Fruit fly (Drosophila melanogaster) whole organism: ENCODE measurements around the gene noc.

Source experiments
- CG8478 ChIP-seq: fragments of >200 bp; optimal IDR thresholded peaks from 2 replicates; lab custom pipeline; 2018; ENCODE audit warnings: inconsistent platforms
- Dll ChIP-seq: fragments of >200 bp; optimal IDR thresholded peaks from 2 replicates; lab custom pipeline; 2017
- EcR ChIP-seq, 2 experiments: fragments of >200 bp; optimal IDR thresholded peaks; 2 replicates each; lab custom pipeline; 2017; ENCODE audit warnings: missing biosample characterization in 2 of 2, missing genetic modification characterization in 2 of 2, missing genetic modification reagents in 2 of 2
- pan ChIP-seq: fragments of >200 bp; optimal IDR thresholded peaks from 2 replicates; lab custom pipeline; 2017
- psq ChIP-seq: fragments of >200 bp; optimal IDR thresholded peaks from 2 replicates; lab custom pipeline; 2017
- usp ChIP-seq: fragments of >200 bp; optimal IDR thresholded peaks from 2 replicates; lab custom pipeline; 2017; ENCODE audit warnings: missing biosample characterization, missing genetic modification characterization, mixed read lengths

Gene noc

DNA sequence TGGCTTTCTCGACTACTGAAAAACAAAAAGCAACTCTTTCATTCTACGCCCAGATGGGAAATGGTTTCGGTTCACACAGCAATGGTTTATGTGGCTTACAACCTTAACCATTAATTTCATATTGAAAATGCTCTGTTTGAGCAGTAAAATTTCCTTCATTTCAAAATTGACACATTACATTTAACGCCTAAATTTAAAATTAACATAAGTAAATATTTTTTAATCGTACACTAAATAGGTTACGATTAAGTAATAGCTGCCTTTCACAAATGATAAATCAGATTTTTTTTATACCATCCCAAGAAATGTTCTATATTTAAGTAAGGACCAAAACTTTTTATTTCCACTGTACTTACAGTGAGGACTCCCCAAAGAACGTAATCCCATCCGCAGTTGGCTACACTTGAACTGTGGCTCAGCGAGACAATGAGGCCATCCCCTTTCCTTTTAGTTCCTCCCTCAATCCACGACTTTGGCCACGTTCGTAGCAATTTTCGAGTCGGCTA, 48.2 kb downstream of the noc start:
- TF ChIP-seq Dll (lab: Kevin White, UChicago) (no peak), usp (GFP tag; lab: Kevin White, UChicago) (no peak), psq (no peak), pan (lab: Kevin White, UChicago) (no peak), EcR (GFP tag; optimal IDR thresholded peaks at IDR 0.05; lab: Kevin White, UChicago) (no peak), CG8478 (lab: Kevin White, UChicago) (no peak)

dm6 chr2L:14539872-14540524, 49.3 kb downstream of the noc start:
- TF ChIP-seq EcR (GFP tag; optimal IDR thresholded peaks at IDR 0.05; lab: Kevin White, UChicago), result no peak
- no peak for TF ChIP-seq psq
- TF ChIP-seq usp (GFP tag; lab: Kevin White, UChicago), result no peak
- no peak for TF ChIP-seq CG8478 (lab: Kevin White, UChicago)
- TF ChIP-seq Dll (lab: Kevin White, UChicago), result no peak
- TF ChIP-seq pan (lab: Kevin White, UChicago), result no peak

DNA sequence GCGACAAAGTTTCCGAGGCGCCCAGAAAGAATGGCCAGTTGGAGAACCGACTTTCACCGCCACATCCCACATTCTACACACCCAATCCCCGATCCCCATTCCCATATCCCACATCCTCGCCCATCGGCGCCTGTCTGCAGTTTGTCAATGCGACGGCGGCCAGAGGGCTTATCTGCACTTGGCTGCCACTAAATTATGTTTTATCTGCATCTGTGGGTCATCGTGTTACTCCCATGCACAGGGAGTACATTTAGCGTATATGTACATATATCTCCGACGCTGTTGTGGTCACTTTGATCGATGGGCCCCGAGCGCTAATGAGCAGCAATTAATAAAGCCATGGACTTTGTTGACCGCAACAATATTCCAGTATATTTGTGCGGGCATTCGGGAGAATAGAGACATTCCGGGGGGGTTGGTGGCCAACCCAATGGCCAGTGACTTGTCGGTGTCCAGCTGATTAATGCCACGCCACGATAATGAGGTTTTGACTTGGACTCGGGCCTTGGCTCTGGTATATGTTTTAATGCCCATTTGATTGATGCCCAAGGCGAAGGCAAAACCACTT, 50.0 kb downstream of the noc start:
- no peak for TF ChIP-seq EcR (GFP tag; optimal IDR thresholded peaks at IDR 0.05; lab: Kevin White, UChicago)
- TF ChIP-seq pan (lab: Kevin White, UChicago), result no peak
